Worm (Caenorhabditis elegans) whole organism, L4 larva: ENCODE measurements around the gene Y53F4B.19.

ENCODE experiments used
- T20F7.1 ChIP-seq: fragments of 200-800 bp; sonication (Bioruptor generic); optimal IDR thresholded peaks from 2 replicates; lab custom pipeline; 2018; ENCODE audit warnings: mild to moderate bottlenecking, missing genetic modification characterization, missing compliant biosample characterization
- Y105C5A.15 ChIP-seq: fragments of 200-800 bp; sonication (Bioruptor generic); IDR thresholded peaks from 2 replicates; pipeline ENCODE4 v1.3.6; 2022; ENCODE audit warnings: missing genetic modification characterization, missing compliant biosample characterization
- Y48G9A.11 ChIP-seq: fragments of 200-800 bp; sonication (Bioruptor generic); IDR thresholded peaks from 2 replicates; pipeline ENCODE4 v1.3.6; 2022; ENCODE audit warnings: missing genetic modification reagents, missing genetic modification characterization, missing compliant biosample characterization
- aha-1 ChIP-seq: fragments of 150-350 bp; peaks from one replicate; lab custom pipeline; 2014; ENCODE audit warnings: missing biosample characterization, missing genetic modification characterization
- aly-2 ChIP-seq: sonication (generic microtip); optimal IDR thresholded peaks from 2 replicates; lab custom pipeline; 2018; ENCODE audit warnings: missing biosample characterization, missing genetic modification characterization
- ama-1 ChIP-seq: fragments of 150-350 bp; optimal IDR thresholded peaks from 2 replicates; lab custom pipeline; 2014; ENCODE audit warnings: inconsistent platforms, mixed read lengths
- arid-1 ChIP-seq: fragments of 200-800 bp; sonication (Bioruptor generic); conservative IDR thresholded peaks from 2 replicates; pipeline ENCODE4 v1.3.6; 2022; ENCODE audit warnings: missing genetic modification reagents, missing genetic modification characterization, missing compliant biosample characterization
- attf-4 ChIP-seq: sonication (generic microtip); optimal IDR thresholded peaks from 3 replicates; lab custom pipeline; 2017; ENCODE audit warnings: missing biosample characterization, missing genetic modification characterization
- ceh-20 ChIP-seq: fragments of 200-800 bp; sonication (Bioruptor generic); IDR thresholded peaks from 2 replicates; pipeline ENCODE4 v1.3.6; 2022; ENCODE audit warnings: missing genetic modification reagents, missing genetic modification characterization, missing compliant biosample characterization
- ceh-32 ChIP-seq: sonication (generic microtip); optimal IDR thresholded peaks from 2 replicates; lab custom pipeline; 2016; ENCODE audit warnings: mild to moderate bottlenecking, missing genetic modification characterization, missing compliant biosample characterization; ENCODE audit not compliant: poor library complexity
- ceh-44 ChIP-seq: fragments of 200-800 bp; sonication (Bioruptor generic); IDR thresholded peaks from 2 replicates; pipeline ENCODE4 v1.3.6; 2022; ENCODE audit warnings: missing genetic modification reagents, missing genetic modification characterization, missing compliant biosample characterization
- ceh-82 ChIP-seq: sonication (generic microtip); optimal IDR thresholded peaks from 2 replicates; lab custom pipeline; 2017; ENCODE audit warnings: missing biosample characterization, missing genetic modification characterization
- ces-1 ChIP-seq: fragments of 150-350 bp; sonication (generic microtip); optimal IDR thresholded peaks from 4 replicates; lab custom pipeline; 2014; ENCODE audit warnings: missing biosample characterization, missing genetic modification reagents, missing genetic modification characterization
- daf-16 ChIP-seq, 3 experiments: sonication (generic microtip); optimal IDR thresholded peaks; 2 replicates each; lab custom pipeline; 2016 to 2017; ENCODE audit warnings: missing genetic modification characterization in 3 of 3, missing genetic modification reagents in 3 of 3, mild to moderate bottlenecking in 2 of 3, missing compliant biosample characterization in 2 of 3, missing biosample characterization in 1 of 3, moderate library complexity in 1 of 3
- dmd-6 ChIP-seq: fragments of 200-800 bp; sonication (Bioruptor generic); IDR thresholded peaks from 2 replicates; pipeline ENCODE4 v1.3.6; 2022; ENCODE audit warnings: missing genetic modification reagents, missing genetic modification characterization, missing compliant biosample characterization
- dmd-8 ChIP-seq: fragments of 200-800 bp; sonication (Bioruptor generic); IDR thresholded peaks from 2 replicates; pipeline ENCODE4 v1.3.6; 2022; ENCODE audit warnings: missing genetic modification characterization, missing compliant biosample characterization
- dpl-1 ChIP-seq: fragments of 150-350 bp; optimal IDR thresholded peaks from 2 replicates; lab custom pipeline; 2014; ENCODE audit warnings: missing biosample characterization, missing genetic modification reagents, missing genetic modification characterization
- duxl-1 ChIP-seq: sonication (generic microtip); optimal IDR thresholded peaks from 2 replicates; lab custom pipeline; 2016; ENCODE audit warnings: mild to moderate bottlenecking, missing genetic modification characterization, moderate library complexity, missing compliant biosample characterization; ENCODE audit not compliant: poor library complexity
- fos-1 ChIP-seq: fragments of 150-350 bp; optimal IDR thresholded peaks from 2 replicates; lab custom pipeline; 2014; ENCODE audit warnings: missing biosample characterization, missing genetic modification characterization
- hlh-11 ChIP-seq: fragments of 200-800 bp; sonication (Bioruptor generic); optimal IDR thresholded peaks from 2 replicates; lab custom pipeline; 2018; ENCODE audit warnings: mild to moderate bottlenecking, missing genetic modification characterization, missing compliant biosample characterization
- lin-1 ChIP-seq: fragments of 200-800 bp; sonication (Bioruptor generic); IDR thresholded peaks from 2 replicates; pipeline ENCODE4 v1.3.6; 2022; ENCODE audit warnings: missing genetic modification reagents, missing genetic modification characterization, missing compliant biosample characterization
- lin-13 ChIP-seq: fragments of 150-350 bp; optimal IDR thresholded peaks from 2 replicates; lab custom pipeline; 2014; ENCODE audit warnings: missing biosample characterization, missing genetic modification reagents, missing genetic modification characterization
- lin-29 ChIP-seq: fragments of 200-800 bp; sonication (Bioruptor generic); IDR thresholded peaks from 2 replicates; pipeline ENCODE4 v1.3.6; 2022; ENCODE audit warnings: missing genetic modification reagents, missing genetic modification characterization, missing compliant biosample characterization
- lin-38 ChIP-seq: fragments of 200-800 bp; sonication (Bioruptor generic); IDR thresholded peaks from 2 replicates; pipeline ENCODE4 v1.3.6; 2022; ENCODE audit warnings: missing genetic modification reagents, missing genetic modification characterization, missing compliant biosample characterization
- lir-3 ChIP-seq: sonication (generic microtip); optimal IDR thresholded peaks from 2 replicates; lab custom pipeline; 2016; ENCODE audit warnings: mild to moderate bottlenecking, missing genetic modification characterization, missing compliant biosample characterization
- mep-1 ChIP-seq: fragments of 150-350 bp; sonication (generic microtip); optimal IDR thresholded peaks from 3 replicates; lab custom pipeline; 2014; ENCODE audit warnings: missing biosample characterization, missing genetic modification characterization
- mes-2 ChIP-seq: sonication (generic microtip); optimal IDR thresholded peaks from 2 replicates; lab custom pipeline; 2016; ENCODE audit warnings: missing genotype, mild to moderate bottlenecking, missing genetic modification characterization, missing compliant biosample characterization; ENCODE audit not compliant: poor library complexity, severe bottlenecking
- mxl-2 ChIP-seq: fragments of 200-800 bp; sonication (Bioruptor generic); conservative IDR thresholded peaks from 2 replicates; pipeline ENCODE4 v1.3.6; 2022; ENCODE audit warnings: missing genetic modification reagents, missing genetic modification characterization, missing compliant biosample characterization
- nhr-10 ChIP-seq: fragments of 150-350 bp; optimal IDR thresholded peaks from 2 replicates; lab custom pipeline; 2014; ENCODE audit warnings: missing biosample characterization, missing genetic modification characterization
- nhr-111 ChIP-seq: fragments of 200-800 bp; sonication (Bioruptor generic); optimal IDR thresholded peaks from 2 replicates; lab custom pipeline; 2018; ENCODE audit warnings: mild to moderate bottlenecking, missing genetic modification characterization, missing compliant biosample characterization
- nhr-237 ChIP-seq: sonication (generic microtip); optimal IDR thresholded peaks from 2 replicates; lab custom pipeline; 2017; ENCODE audit warnings: missing biosample characterization, missing genetic modification characterization
- nhr-28 ChIP-seq: fragments of 150-350 bp; optimal IDR thresholded peaks from 2 replicates; lab custom pipeline; 2014; ENCODE audit warnings: missing biosample characterization, missing genetic modification characterization
- nhr-42 ChIP-seq: fragments of 200-800 bp; sonication (Bioruptor generic); IDR thresholded peaks from 2 replicates; pipeline ENCODE4 v1.3.6; 2022; ENCODE audit warnings: missing genetic modification characterization, missing compliant biosample characterization
- nhr-48 ChIP-seq: sonication (generic microtip); optimal IDR thresholded peaks from 2 replicates; lab custom pipeline; 2016; ENCODE audit warnings: mild to moderate bottlenecking, missing genetic modification characterization, missing compliant biosample characterization
- saeg-2 ChIP-seq: fragments of 200-800 bp; sonication (Bioruptor generic); IDR thresholded peaks from 2 replicates; pipeline ENCODE4 v1.3.6; 2022; ENCODE audit warnings: missing genetic modification reagents, missing genetic modification characterization, missing compliant biosample characterization
- skn-1 ChIP-seq: fragments of 150-350 bp; optimal IDR thresholded peaks from 2 replicates; lab custom pipeline; 2014; ENCODE audit warnings: missing biosample characterization, missing genetic modification characterization
- snpc-4 ChIP-seq: fragments of 150-350 bp; optimal IDR thresholded peaks from 2 replicates; lab custom pipeline; 2014; ENCODE audit warnings: missing biosample characterization, missing genetic modification characterization
- spr-3 ChIP-seq: fragments of 200-800 bp; sonication (Bioruptor generic); optimal IDR thresholded peaks from 2 replicates; lab custom pipeline; 2018; ENCODE audit warnings: mild to moderate bottlenecking, missing genetic modification characterization, missing compliant biosample characterization
- unc-130 ChIP-seq: sonication (generic microtip); optimal IDR thresholded peaks from 2 replicates; lab custom pipeline; 2016; ENCODE audit warnings: missing genetic modification reagents, missing genetic modification characterization, missing compliant biosample characterization
- unc-62 ChIP-seq, 3 experiments: fragments of 150-350 bp in 1 of 3; sonication (generic microtip); optimal IDR thresholded peaks in 2 of 3; peaks in 1 of 3; 1 replicate in 1 of 3; 2 replicates in 2 of 3; lab custom pipeline; 2014 to 2017; ENCODE audit warnings: missing biosample characterization in 3 of 3, missing genetic modification characterization in 3 of 3, missing genetic modification reagents in 3 of 3, missing genotype in 1 of 3
- vab-7 ChIP-seq: fragments of 200-800 bp; sonication (Bioruptor generic); IDR thresholded peaks from 2 replicates; pipeline ENCODE4 v1.3.6; 2022; ENCODE audit warnings: missing genetic modification reagents, missing genetic modification characterization, missing compliant biosample characterization
- zfp-2 ChIP-seq: sonication (generic microtip); optimal IDR thresholded peaks from 2 replicates; lab custom pipeline; 2016; ENCODE audit warnings: mild to moderate bottlenecking, missing genetic modification characterization, missing compliant biosample characterization
- zip-11 ChIP-seq: fragments of 200-800 bp; sonication (Bioruptor generic); IDR thresholded peaks from 2 replicates; pipeline ENCODE4 v1.3.6; 2022; ENCODE audit warnings: missing genetic modification characterization, missing compliant biosample characterization
- zip-2 ChIP-seq: fragments of 150-350 bp; optimal IDR thresholded peaks from 2 replicates; lab custom pipeline; 2014; ENCODE audit warnings: missing biosample characterization, missing genetic modification characterization

Y53F4B.19 gene

ce11 chrII:15076778-15077435 lies at the start of gene Y53F4B.19:
Gene Y53F4B.19, plus strand, starts transcription at chrII:15076934.
- TF ChIP-seq mep-1 (tag; lab: Kevin White, UChicago): no peak
- no peak for TF ChIP-seq saeg-2 (GFP tag; lab: Robert Waterston, UW)
- TF ChIP-seq aly-2: no peak
- TF ChIP-seq unc-130 (GFP tag; lab: Kevin White, UChicago): peak; percentile 44
- no peak for TF ChIP-seq Y105C5A.15
- no peak for TF ChIP-seq mxl-2
- TF ChIP-seq Y48G9A.11 (GFP tag; lab: Robert Waterston, UW): no peak
- TF ChIP-seq snpc-4 (tag; lab: Kevin White, UChicago): no peak
- TF ChIP-seq zip-11: no peak
- no peak for TF ChIP-seq ces-1 (GFP tag; lab: Kevin White, UChicago)
- TF ChIP-seq ceh-32 (tag; lab: Kevin White, UChicago): no peak
- no peak for TF ChIP-seq skn-1 (tag; lab: Kevin White, UChicago)
- TF ChIP-seq aha-1 (tag; lab: Kevin White, UChicago): peak; percentile 86
- no peak for TF ChIP-seq hlh-11 (tag; lab: Kevin White, UChicago)
- TF ChIP-seq nhr-48 (tag; lab: Kevin White, UChicago): no peak
- no peak for TF ChIP-seq lin-13 (GFP tag; lab: Kevin White, UChicago)
- TF ChIP-seq nhr-237: no peak
- peak; percentile 93 for TF ChIP-seq lin-38 (GFP tag; lab: Robert Waterston, UW)
- peak in 1 of 2 experiments; percentile 96 for TF ChIP-seq unc-62 (GFP tag; optimal IDR thresholded peaks at IDR 0.05 in 1 of 2; lab: Kevin White, UChicago)
- TF ChIP-seq unc-62 (tag; optimal IDR thresholded peaks at IDR 0.05; lab: Kevin White, UChicago): no peak
- no peak for TF ChIP-seq nhr-10 (tag; lab: Kevin White, UChicago)
- no peak for TF ChIP-seq nhr-111 (GFP tag; lab: Kevin White, UChicago)
- TF ChIP-seq ceh-82 (tag; lab: Kevin White, UChicago): no peak
- no peak for TF ChIP-seq duxl-1 (tag; lab: Kevin White, UChicago)
- no peak for TF ChIP-seq mes-2 (tag; lab: Kevin White, UChicago)

DNA sequence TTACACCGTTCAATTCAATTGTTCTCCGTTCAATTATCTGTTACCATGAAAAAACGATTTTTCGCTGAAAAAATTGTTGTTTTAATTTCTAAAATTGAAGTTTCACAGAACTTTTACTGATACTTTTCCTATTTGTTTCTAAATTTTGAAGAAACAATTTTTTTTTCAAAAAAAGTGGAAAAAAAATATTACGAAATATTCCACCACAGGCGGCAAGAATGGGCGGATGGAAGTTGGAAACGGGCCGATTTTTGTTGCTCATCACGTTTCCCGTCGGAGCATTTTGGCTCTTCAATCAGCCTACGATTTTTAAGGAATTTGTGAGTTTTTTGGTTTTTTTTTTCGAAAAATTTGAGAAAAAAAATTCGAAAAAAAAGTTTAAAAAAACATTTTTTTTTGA lies 39.0 kb upstream of the Y53F4B.19 start, which contains the start of gene Y53F4B.14:
Y53F4B.14 (plus strand) TSS at position 210 of the 400 bp plus-strand sequence.
- TF ChIP-seq daf-16 (GFP tag; optimal IDR thresholded peaks at IDR 0.05; lab: Kevin White, UChicago) (no peak), daf-16 (tag; optimal IDR thresholded peaks at IDR 0.05; lab: Kevin White, UChicago) (no peak), attf-4 (no peak), zfp-2 (tag; lab: Kevin White, UChicago) (no peak), lin-1 (GFP tag; lab: Robert Waterston, UW) (no peak), ceh-44 (GFP tag; lab: Robert Waterston, UW) (no peak), zip-2 (peak; percentile 81), nhr-42 (0 out of 2 replicates have a peak, but pooled peaks have one; percentile 7), dpl-1 (GFP tag; lab: Kevin White, UChicago) (no peak), skn-1 (tag; lab: Kevin White, UChicago) (no peak), lin-29 (GFP tag; lab: Robert Waterston, UW) (no peak), nhr-48 (tag; lab: Kevin White, UChicago) (no peak), mes-2 (tag; lab: Kevin White, UChicago) (no peak), vab-7 (GFP tag; lab: Robert Waterston, UW) (no peak)
- TF ChIP-seq, all 104 proteins: peak for 2

- TF ChIP-seq dmd-6 (GFP tag; lab: Robert Waterston, UW): no peak
- no peak for TF ChIP-seq T20F7.1 (GFP tag; lab: Kevin White, UChicago)
- TF ChIP-seq ama-1 (lab: Kevin White, UChicago): no peak
- TF ChIP-seq dmd-8 (GFP tag; lab: Robert Waterston, UW): no peak
- TF ChIP-seq arid-1 (GFP tag; lab: Robert Waterston, UW): no peak
- TF ChIP-seq unc-62 (GFP tag; optimal IDR thresholded peaks at IDR 0.05 in 1 of 2; lab: Kevin White, UChicago): no peak
- no peak for TF ChIP-seq unc-62 (tag; optimal IDR thresholded peaks at IDR 0.05; lab: Kevin White, UChicago)
- TF ChIP-seq zfp-2 (tag; lab: Kevin White, UChicago): no peak
- no peak for TF ChIP-seq lir-3
- TF ChIP-seq fos-1 (tag; lab: Kevin White, UChicago): no peak
- no peak for TF ChIP-seq ceh-20 (GFP tag; lab: Robert Waterston, UW)
- no peak for TF ChIP-seq mes-2 (tag; lab: Kevin White, UChicago)
- TF ChIP-seq spr-3 (GFP tag; lab: Kevin White, UChicago): no peak
- no peak for TF ChIP-seq nhr-28 (tag; lab: Kevin White, UChicago)
Measured at ce11 chrII:15039104-15039503, 37.6 kb upstream of the Y53F4B.19 start, which contains the start of gene trip-4. Gene trip-4, plus strand, starts transcription at chrII:15039404.
